Fruit fly (Drosophila melanogaster) whole organism, embryonic: ENCODE data around the gene CG10761.

Source experiments
- CG10431 ChIP-seq: fragments of 200-800 bp; sonication (Bioruptor generic); optimal IDR thresholded peaks from 3 replicates; lab custom pipeline; 2018; ENCODE audit warnings: missing biosample characterization, mild to moderate bottlenecking, missing genetic modification characterization
- CG11085 ChIP-seq: fragments of 200-800 bp; sonication (Bioruptor generic); IDR thresholded peaks from 2 replicates; pipeline ENCODE4 v1.3.6; 2022; ENCODE audit warnings: missing biosample characterization, missing genetic modification characterization
- CG11695 ChIP-seq: fragments of 200-800 bp; sonication (Bioruptor generic); IDR thresholded peaks from 3 replicates; pipeline ENCODE4 v1.3.6; 2022; ENCODE audit warnings: missing biosample characterization, missing genetic modification characterization
- CG13287 ChIP-seq: fragments of 200-800 bp; sonication (Bioruptor generic); IDR thresholded peaks from 2 replicates; pipeline ENCODE4 v1.3.6; 2022; ENCODE audit warnings: missing biosample characterization, missing genetic modification characterization; ENCODE audit not compliant: partially characterized antibody
- CG14441 ChIP-seq: fragments of 200-800 bp; sonication (Bioruptor generic); IDR thresholded peaks from 2 replicates; pipeline ENCODE4 v1.3.6; 2022; ENCODE audit warnings: missing biosample characterization, missing genetic modification characterization
- CG17385 ChIP-seq: fragments of 200-800 bp; sonication (Bioruptor generic); optimal IDR thresholded peaks from 3 replicates; lab custom pipeline; 2018; ENCODE audit warnings: missing biosample characterization, mild to moderate bottlenecking, missing genetic modification characterization
- CG17568 ChIP-seq: fragments of 200-800 bp; sonication (Bioruptor generic); optimal IDR thresholded peaks from 2 replicates; lab custom pipeline; 2018; ENCODE audit warnings: missing biosample characterization, mild to moderate bottlenecking, missing genetic modification characterization, moderate library complexity
- CG18764 ChIP-seq: fragments of 200-800 bp; sonication (Bioruptor generic); optimal IDR thresholded peaks from 3 replicates; lab custom pipeline; 2016; ENCODE audit warnings: missing biosample characterization, missing genetic modification characterization
- CG2129 ChIP-seq: fragments of 200-800 bp; sonication (Bioruptor generic); IDR thresholded peaks from 2 replicates; pipeline ENCODE4 v1.3.6; 2022; ENCODE audit warnings: missing biosample characterization, missing genetic modification characterization; ENCODE audit not compliant: partially characterized antibody
- CG31441 ChIP-seq: fragments of 200-800 bp; sonication (Bioruptor generic); IDR thresholded peaks from 2 replicates; pipeline ENCODE4 v1.3.6; 2022; ENCODE audit warnings: missing biosample characterization, missing genetic modification characterization
- CG3407 ChIP-seq: fragments of 200-800 bp; sonication (Bioruptor generic); optimal IDR thresholded peaks from 2 replicates; lab custom pipeline; 2018; ENCODE audit warnings: missing biosample characterization, mild to moderate bottlenecking, missing genetic modification characterization
- CG4360 ChIP-seq: fragments of 200-800 bp; sonication (Bioruptor generic); IDR thresholded peaks from 2 replicates; pipeline ENCODE4 v1.3.6; 2022; ENCODE audit warnings: missing biosample characterization, missing genetic modification characterization
- CG4404 ChIP-seq: fragments of 200-800 bp; sonication (Bioruptor generic); IDR thresholded peaks from 2 replicates; pipeline ENCODE4 v1.3.6; 2022; ENCODE audit warnings: missing biosample characterization, missing genetic modification characterization
- CG6272 ChIP-seq: fragments of 200-800 bp; sonication (Bioruptor generic); IDR thresholded peaks from 2 replicates; pipeline ENCODE4 v1.3.6; 2022; ENCODE audit warnings: missing biosample characterization, missing genetic modification characterization
- CG6654 ChIP-seq: fragments of 200-800 bp; sonication (Bioruptor generic); optimal IDR thresholded peaks from 2 replicates; lab custom pipeline; 2017; ENCODE audit warnings: missing biosample characterization, mild to moderate bottlenecking, missing genetic modification characterization
- CG8290 ChIP-seq, 3 experiments: fragments of 200-800 bp; sonication (Bioruptor generic); optimal IDR thresholded peaks; 2 replicates each; lab custom pipeline; 2016 to 2019; ENCODE audit warnings: missing biosample characterization in 3 of 3, missing genetic modification characterization in 3 of 3, mild to moderate bottlenecking in 2 of 3, moderate library complexity in 1 of 3
- CG9817 ChIP-seq: fragments of 200-800 bp; sonication (Bioruptor generic); optimal IDR thresholded peaks from 2 replicates; lab custom pipeline; 2018; ENCODE audit warnings: missing biosample characterization, mild to moderate bottlenecking, missing genetic modification characterization, moderate library complexity
- D19B ChIP-seq: fragments of 200-800 bp; sonication (Bioruptor generic); optimal IDR thresholded peaks from 2 replicates; lab custom pipeline; 2017; ENCODE audit warnings: missing biosample characterization, mild to moderate bottlenecking, missing genetic modification characterization
- Dad ChIP-seq: fragments of 200-800 bp; sonication (Bioruptor generic); optimal IDR thresholded peaks from 3 replicates; lab custom pipeline; 2016; ENCODE audit warnings: missing biosample characterization, missing genetic modification characterization
- Dbx ChIP-seq: fragments of 200-800 bp; sonication (Bioruptor generic); IDR thresholded peaks from 3 replicates; pipeline ENCODE4 v1.3.6; 2022; ENCODE audit warnings: missing biosample characterization, missing genetic modification characterization
- Doc3 ChIP-seq: fragments of 200-800 bp; sonication (Bioruptor generic); IDR thresholded peaks from 3 replicates; pipeline ENCODE4 v1.3.6; 2022; ENCODE audit warnings: missing biosample characterization, missing genetic modification characterization; ENCODE audit not compliant: partially characterized antibody
- Fer3 ChIP-seq: fragments of 200-800 bp; sonication (Bioruptor generic); optimal IDR thresholded peaks from 2 replicates; lab custom pipeline; 2018; ENCODE audit warnings: missing biosample characterization, mild to moderate bottlenecking, missing genetic modification characterization, moderate library complexity
- Hr78 ChIP-seq, 2 experiments: fragments of 200-800 bp in 1 of 2; fragments of >200 bp in 1 of 2; sonication (Bioruptor generic) in 1 of 2; optimal IDR thresholded peaks; 2 replicates each; lab custom pipeline; 2017 to 2019; ENCODE audit warnings: missing biosample characterization in 2 of 2, missing genetic modification characterization in 2 of 2, mild to moderate bottlenecking in 1 of 2, moderate library complexity in 1 of 2
- NFAT ChIP-seq: fragments of 200-800 bp; sonication (Bioruptor generic); IDR thresholded peaks from 2 replicates; pipeline ENCODE4 v1.3.6; 2022; ENCODE audit warnings: missing biosample characterization, missing genetic modification characterization
- PHDP ChIP-seq: fragments of 200-800 bp; sonication (Bioruptor generic); optimal IDR thresholded peaks from 3 replicates; lab custom pipeline; 2018; ENCODE audit warnings: missing biosample characterization, mild to moderate bottlenecking, missing genetic modification characterization, moderate library complexity
- Scr ChIP-seq: fragments of 200-800 bp; sonication (Bioruptor generic); IDR thresholded peaks from 2 replicates; pipeline ENCODE4 v1.3.6; 2022; ENCODE audit warnings: missing biosample characterization, missing genetic modification characterization; ENCODE audit not compliant: partially characterized antibody
- Side ChIP-seq: fragments of 200-800 bp; sonication (Bioruptor generic); optimal IDR thresholded peaks from 2 replicates; lab custom pipeline; 2016; ENCODE audit warnings: missing biosample characterization, missing genetic modification characterization
- croc ChIP-seq: fragments of 200-800 bp; sonication (Bioruptor generic); conservative IDR thresholded peaks from 3 replicates; pipeline ENCODE4 v1.3.6; 2022; ENCODE audit warnings: missing biosample characterization, missing genetic modification characterization
- crp ChIP-seq, 2 experiments: fragments of 200-800 bp; sonication (Bioruptor generic); optimal IDR thresholded peaks; 2 replicates in 1 of 2; 3 replicates in 1 of 2; lab custom pipeline; 2017; ENCODE audit warnings: missing biosample characterization in 2 of 2, missing genetic modification characterization in 2 of 2, mild to moderate bottlenecking in 1 of 2, moderate library complexity in 1 of 2
- da ChIP-seq: fragments of 200-800 bp; sonication (Bioruptor generic); optimal IDR thresholded peaks from 2 replicates; lab custom pipeline; 2016; ENCODE audit warnings: missing biosample characterization, missing genetic modification characterization
- exex ChIP-seq: fragments of 200-800 bp; sonication (Bioruptor generic); optimal IDR thresholded peaks from 4 replicates; lab custom pipeline; 2018; ENCODE audit warnings: missing biosample characterization, mild to moderate bottlenecking, missing genetic modification characterization, moderate library complexity
- fd96Cb ChIP-seq: fragments of 200-800 bp; sonication (Bioruptor generic); optimal IDR thresholded peaks from 2 replicates; lab custom pipeline; 2018; ENCODE audit warnings: missing biosample characterization, mild to moderate bottlenecking, missing genetic modification characterization, moderate library complexity
- fu2 ChIP-seq: fragments of 200-800 bp; sonication (Bioruptor generic); optimal IDR thresholded peaks from 2 replicates; lab custom pipeline; 2016; ENCODE audit warnings: missing biosample characterization, missing genetic modification characterization
- gem ChIP-seq: fragments of 200-800 bp; sonication (Bioruptor generic); optimal IDR thresholded peaks from 2 replicates; lab custom pipeline; 2019; ENCODE audit warnings: missing biosample characterization, mild to moderate bottlenecking, missing genetic modification characterization, moderate library complexity
- klu ChIP-seq: fragments of 200-800 bp; sonication (Bioruptor generic); IDR thresholded peaks from 2 replicates; pipeline ENCODE4 v1.3.6; 2022; ENCODE audit warnings: missing biosample characterization, missing genetic modification characterization
- knrl ChIP-seq: fragments of 200-800 bp; sonication (Bioruptor generic); IDR thresholded peaks from 3 replicates; pipeline ENCODE4 v1.3.6; 2022; ENCODE audit warnings: missing biosample characterization, missing genetic modification characterization; ENCODE audit not compliant: partially characterized antibody
- lab ChIP-seq: fragments of 200-800 bp; sonication (Bioruptor generic); optimal IDR thresholded peaks from 3 replicates; lab custom pipeline; 2017; ENCODE audit warnings: missing biosample characterization, missing genetic modification characterization, mild to moderate bottlenecking, moderate library complexity, missing genetic modification reagents
- lmd ChIP-seq: fragments of 200-800 bp; sonication (Bioruptor generic); IDR thresholded peaks from 2 replicates; pipeline ENCODE4 v1.3.6; 2022; ENCODE audit warnings: missing biosample characterization, missing genetic modification characterization
- mirr ChIP-seq: fragments of 200-800 bp; sonication (Bioruptor generic); optimal IDR thresholded peaks from 3 replicates; lab custom pipeline; 2018; ENCODE audit warnings: missing biosample characterization, mild to moderate bottlenecking, missing genetic modification characterization
- pan ChIP-seq, 4 experiments: fragments of >200 bp in 3 of 4; fragments of 200-800 bp in 1 of 4; sonication (Bioruptor generic) in 1 of 4; optimal IDR thresholded peaks in 3 of 4; IDR thresholded peaks in 1 of 4; 2 replicates each; pipeline versions ENCODE4 v1.3.6 to Lab custom; 2017 to 2022; ENCODE audit warnings: missing biosample characterization in 2 of 4, missing genetic modification characterization in 2 of 4, mixed read lengths in 1 of 4
- peb ChIP-seq: fragments of 200-800 bp; sonication (Bioruptor generic); IDR thresholded peaks from 2 replicates; pipeline ENCODE4 v1.3.6; 2022; ENCODE audit warnings: missing biosample characterization, missing genetic modification characterization
- ro ChIP-seq: fragments of 200-800 bp; sonication (Bioruptor generic); IDR thresholded peaks from 2 replicates; pipeline ENCODE4 v1.3.6; 2022; ENCODE audit warnings: missing biosample characterization, missing genetic modification characterization
- sc ChIP-seq, 3 experiments: fragments of >200 bp in 2 of 3; fragments of 200-800 bp in 1 of 3; sonication (Bioruptor generic) in 1 of 3; optimal IDR thresholded peaks; 2 replicates in 2 of 3; 3 replicates in 1 of 3; lab custom pipeline; 2017; ENCODE audit warnings: mild to moderate bottlenecking in 1 of 3, missing biosample characterization in 1 of 3, missing genetic modification characterization in 1 of 3, missing genetic modification reagents in 1 of 3
- sima ChIP-seq: fragments of 200-800 bp; sonication (Bioruptor generic); optimal IDR thresholded peaks from 2 replicates; lab custom pipeline; 2016; ENCODE audit warnings: missing biosample characterization, missing genetic modification characterization
- tna ChIP-seq: fragments of 200-800 bp; sonication (Bioruptor generic); IDR thresholded peaks from 2 replicates; pipeline ENCODE4 v1.3.6; 2022; ENCODE audit warnings: missing biosample characterization, missing genetic modification characterization; ENCODE audit not compliant: partially characterized antibody
- zen ChIP-seq: fragments of 200-800 bp; sonication (Bioruptor generic); optimal IDR thresholded peaks from 3 replicates; lab custom pipeline; 2018; ENCODE audit warnings: missing biosample characterization, mild to moderate bottlenecking, missing genetic modification characterization, moderate library complexity

Gene CG10761

dm6 chrX:8131693-8132313, 30.8 kb downstream of the CG10761 start, which contains the start of gene CG10958 (continued):
- TF ChIP-seq CG6272 (GFP tag; lab: Robert Waterston, UW) (0 out of 2 replicates have a peak, but pooled peaks have one; percentile 51), Dad (GFP tag; lab: Kevin White, UChicago) (peak; percentile 35), crp (GFP tag; optimal IDR thresholded peaks at IDR 0.05; lab: Kevin White, UChicago) (peak in 1 of 2 experiments; percentile 23), CG3407 (peak; percentile 20), CG13287 (GFP tag; lab: Robert Waterston, UW) (peak; percentile 51), mirr (GFP tag; lab: Kevin White, UChicago) (no peak), lmd (GFP tag; lab: Robert Waterston, UW) (0 out of 2 replicates have a peak, but pooled peaks have one; percentile 33), da (GFP tag; lab: Kevin White, UChicago) (no peak), Hr78 (GFP tag; optimal IDR thresholded peaks at IDR 0.05; lab: Kevin White, UChicago) (peak in 1 of 2 experiments; percentile 61), pan (optimal IDR thresholded peaks at IDR 0.05; lab: Kevin White, UChicago) (no peak), pan (GFP tag; optimal IDR thresholded peaks at IDR 0.05 in 1 of 2, IDR thresholded peaks at IDR 0.05 in 1 of 2) (peak in 1 of 2 experiments; percentile 58), NFAT (GFP tag; lab: Robert Waterston, UW) (0 out of 2 replicates have a peak, but pooled peaks have one; percentile 15), ro (GFP tag; lab: Robert Waterston, UW) (no peak), Scr (peak; percentile 31; the same call in 1 of the 2 replicates), Doc3 (peak; percentile 14; the same call in 1 of the 3 replicates), CG17385 (GFP tag; lab: Kevin White, UChicago) (peak; percentile 68), CG18764 (GFP tag; lab: Kevin White, UChicago) (peak; percentile 48), tna (GFP tag; lab: Robert Waterston, UW) (no peak), CG14441 (GFP tag; lab: Robert Waterston, UW) (peak; percentile 56), zen (no peak), sc (optimal IDR thresholded peaks at IDR 0.05; lab: Kevin White, UChicago) (no peak), sc (GFP tag; optimal IDR thresholded peaks at IDR 0.05; lab: Kevin White, UChicago) (no peak), CG9817 (tag; lab: Kevin White, UChicago) (peak; percentile 44), CG11085 (no peak), gem (tag; lab: Kevin White, UChicago) (peak; percentile 77), sima (no peak), D19B (no peak), fu2 (no peak), CG8290 (GFP tag; optimal IDR thresholded peaks at IDR 0.05; lab: Kevin White, UChicago) (peak; percentile 28), CG8290 (tag; optimal IDR thresholded peaks at IDR 0.05; lab: Kevin White, UChicago) (no peak), CG4404 (GFP tag; lab: Robert Waterston, UW) (no peak), exex (tag; lab: Kevin White, UChicago) (peak; percentile 30), CG11695 (peak; percentile 36; the same call in 1 of the 3 replicates), CG10431 (GFP tag; lab: Kevin White, UChicago) (peak; percentile 13), CG2129 (GFP tag; lab: Robert Waterston, UW) (no peak), Fer3 (tag; lab: Kevin White, UChicago) (peak; percentile 49), knrl (GFP tag; lab: Robert Waterston, UW) (no peak), Side (no peak), CG31441 (peak; percentile 46), Dbx (GFP tag; lab: Robert Waterston, UW) (peak; percentile 60; the same call in 1 of the 3 replicates), PHDP (tag; lab: Kevin White, UChicago) (peak; percentile 64), croc (GFP tag; lab: Robert Waterston, UW) (no peak), lab (GFP tag; lab: Kevin White, UChicago) (peak; percentile 71), CG4360 (GFP tag; lab: Robert Waterston, UW) (no peak), klu (GFP tag; lab: Robert Waterston, UW) (no peak), fd96Cb (tag; lab: Kevin White, UChicago) (peak; percentile 28), CG6654 (no peak), peb (no peak), CG17568 (GFP tag; lab: Kevin White, UChicago) (no peak)
